Worm (Caenorhabditis elegans) whole organism, early embryonic: ENCODE data around the gene ceh-22.

ENCODE experiments used
- ceh-13 ChIP-seq: fragments of 200-800 bp; sonication (Bioruptor generic); optimal IDR thresholded peaks from 2 replicates; lab custom pipeline; 2018; ENCODE audit warnings: mild to moderate bottlenecking, missing genetic modification characterization, missing compliant biosample characterization
- ceh-36 ChIP-seq: sonication (generic microtip); optimal IDR thresholded peaks from 2 replicates; lab custom pipeline; 2016; ENCODE audit warnings: missing genetic modification characterization, inconsistent platforms, missing compliant biosample characterization

DNA sequence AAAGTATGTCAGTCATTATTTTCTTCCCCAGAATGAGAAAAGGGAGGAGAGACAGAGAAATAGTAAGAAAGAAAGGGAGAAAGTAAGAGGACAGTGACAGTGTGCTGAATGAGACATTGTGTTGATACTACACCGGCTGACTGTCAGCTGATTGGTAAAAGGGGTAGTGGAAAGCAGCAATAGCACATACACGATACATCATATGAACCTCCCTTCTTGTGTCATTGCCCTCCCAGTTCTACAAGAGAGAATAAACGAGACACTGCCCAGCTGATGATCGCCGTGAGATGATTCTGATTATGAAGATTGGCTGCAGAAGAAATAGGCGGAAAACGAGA lies 48.1 kb downstream of the ceh-22 start:
- TF ChIP-seq ceh-13 (GFP tag; lab: Kevin White, UChicago), result no peak
- TF ChIP-seq ceh-36 (tag; lab: Kevin White, UChicago), result no peak
